Worm (Caenorhabditis elegans) whole organism, L1 larva: ENCODE data around the gene T28A11.2.

Source experiments
- C04F5.9 ChIP-seq: sonication (generic microtip); optimal IDR thresholded peaks from 2 replicates; lab custom pipeline; 2016; ENCODE audit warnings: missing genetic modification characterization, missing compliant biosample characterization
- C16A3.4 ChIP-seq: fragments of 150-350 bp; optimal IDR thresholded peaks from 2 replicates; lab custom pipeline; 2014; ENCODE audit warnings: missing biosample characterization, missing genetic modification characterization
- C34B4.2 ChIP-seq: sonication (generic microtip); optimal IDR thresholded peaks from 2 replicates; lab custom pipeline; 2017; ENCODE audit warnings: mild to moderate bottlenecking, missing genetic modification characterization, missing compliant biosample characterization
- F16B12.6 ChIP-seq: fragments of 150-350 bp; optimal IDR thresholded peaks from 2 replicates; lab custom pipeline; 2014; ENCODE audit warnings: missing biosample characterization, missing genetic modification characterization
- ama-1 ChIP-seq: fragments of 150-350 bp; optimal IDR thresholded peaks from 2 replicates; lab custom pipeline; 2014
- ceh-8 ChIP-seq: fragments of 200-800 bp; sonication (Bioruptor generic); optimal IDR thresholded peaks from 2 replicates; lab custom pipeline; 2018; ENCODE audit warnings: mild to moderate bottlenecking, missing genetic modification characterization, moderate library complexity, missing compliant biosample characterization
- ceh-82 ChIP-seq, 3 experiments: fragments of 150-350 bp in 1 of 3; sonication (generic microtip) in 2 of 3; optimal IDR thresholded peaks; 2 replicates each; lab custom pipeline; 2014 to 2017; ENCODE audit warnings: missing biosample characterization in 3 of 3, missing genetic modification characterization in 3 of 3
- ceh-90 ChIP-seq: sonication (generic microtip); optimal IDR thresholded peaks from 2 replicates; lab custom pipeline; 2016; ENCODE audit warnings: missing genetic modification characterization, missing compliant biosample characterization
- dpl-1 ChIP-seq, 3 experiments: fragments of 150-350 bp in 2 of 3; sonication (generic microtip) in 1 of 3; optimal IDR thresholded peaks; 2 replicates each; lab custom pipeline; 2014 to 2017; ENCODE audit warnings: missing biosample characterization in 3 of 3, missing genetic modification characterization in 3 of 3, missing genetic modification reagents in 3 of 3
- dsc-1 ChIP-seq: sonication (generic microtip); optimal IDR thresholded peaks from 2 replicates; lab custom pipeline; 2016; ENCODE audit warnings: mild to moderate bottlenecking, missing genetic modification characterization, missing compliant biosample characterization
- efl-1 ChIP-seq, 4 experiments: fragments of 150-350 bp; optimal IDR thresholded peaks in 3 of 4; peaks in 1 of 4; 1 replicate in 1 of 4; 2 replicates in 3 of 4; lab custom pipeline; 2014; ENCODE audit warnings: missing biosample characterization in 2 of 4, missing genetic modification characterization in 2 of 4, missing genetic modification reagents in 2 of 4
- egl-27 ChIP-seq, 2 experiments: fragments of 150-350 bp in 1 of 2; sonication (generic microtip); optimal IDR thresholded peaks; 3 replicates each; lab custom pipeline; 2017 to 2018; ENCODE audit warnings: missing biosample characterization in 2 of 2, missing genetic modification characterization in 2 of 2, missing genetic modification reagents in 2 of 2
- elt-2 ChIP-seq: sonication (generic microtip); optimal IDR thresholded peaks from 2 replicates; lab custom pipeline; 2016; ENCODE audit warnings: missing genetic modification characterization, mild to moderate bottlenecking, inconsistent platforms, missing compliant biosample characterization, missing genetic modification reagents
- fkh-8 ChIP-seq: sonication (generic microtip); optimal IDR thresholded peaks from 2 replicates; lab custom pipeline; 2016; ENCODE audit warnings: mild to moderate bottlenecking, missing genetic modification characterization, missing compliant biosample characterization
- fos-1 ChIP-seq: fragments of 150-350 bp; optimal IDR thresholded peaks from 2 replicates; lab custom pipeline; 2014; ENCODE audit warnings: missing biosample characterization, missing genetic modification characterization
- grh-1 ChIP-seq: fragments of 200-800 bp; sonication (Bioruptor generic); IDR thresholded peaks from 2 replicates; pipeline ENCODE4 v1.3.6; 2022; ENCODE audit warnings: missing genetic modification reagents, missing genetic modification characterization, missing compliant biosample characterization
- hlh-17 ChIP-seq: fragments of 200-800 bp; sonication (Bioruptor generic); optimal IDR thresholded peaks from 2 replicates; lab custom pipeline; 2018; ENCODE audit warnings: missing genetic modification characterization, mild to moderate bottlenecking, missing compliant biosample characterization, moderate library complexity, borderline replicate concordance
- hlh-4 ChIP-seq: sonication (generic microtip); optimal IDR thresholded peaks from 2 replicates; lab custom pipeline; 2016; ENCODE audit warnings: mild to moderate bottlenecking, missing genetic modification characterization, missing compliant biosample characterization
- lin-14 ChIP-seq: fragments of 200-800 bp; sonication (Bioruptor generic); optimal IDR thresholded peaks from 2 replicates; lab custom pipeline; 2018; ENCODE audit warnings: mild to moderate bottlenecking, missing genetic modification characterization, moderate library complexity, missing compliant biosample characterization
- lin-35 ChIP-seq, 2 experiments: fragments of 150-350 bp; optimal IDR thresholded peaks; 2 replicates each; lab custom pipeline; 2014; ENCODE audit warnings: missing biosample characterization in 2 of 2, missing genetic modification characterization in 2 of 2, missing genetic modification reagents in 2 of 2
- lin-39 ChIP-seq: fragments of 150-350 bp; optimal IDR thresholded peaks from 2 replicates; lab custom pipeline; 2014; ENCODE audit warnings: missing biosample characterization, missing genetic modification reagents, missing genetic modification characterization
- mdl-1 ChIP-seq, 2 experiments: fragments of 150-350 bp; optimal IDR thresholded peaks; 2 replicates each; lab custom pipeline; 2014 to 2017; ENCODE audit warnings: missing biosample characterization in 2 of 2, missing genetic modification characterization in 2 of 2, inconsistent platforms in 1 of 2
- mef-2 ChIP-seq: fragments of 150-350 bp; optimal IDR thresholded peaks from 2 replicates; lab custom pipeline; 2014; ENCODE audit warnings: missing biosample characterization, missing genetic modification characterization
- mep-1 ChIP-seq: fragments of 150-350 bp; optimal IDR thresholded peaks from 2 replicates; lab custom pipeline; 2014; ENCODE audit warnings: missing biosample characterization, missing genetic modification characterization
- nhr-11 ChIP-seq: fragments of 150-350 bp; optimal IDR thresholded peaks from 2 replicates; lab custom pipeline; 2014; ENCODE audit warnings: missing biosample characterization, missing genetic modification characterization
- nhr-12 ChIP-seq: sonication (generic microtip); optimal IDR thresholded peaks from 2 replicates; lab custom pipeline; 2017; ENCODE audit warnings: missing biosample characterization, missing genetic modification characterization
- nhr-19 ChIP-seq: fragments of 200-800 bp; sonication (Bioruptor generic); conservative IDR thresholded peaks from 2 replicates; pipeline ENCODE4 v1.3.6; 2022; ENCODE audit warnings: missing genetic modification characterization, missing compliant biosample characterization
- nhr-20 ChIP-seq: sonication (generic microtip); optimal IDR thresholded peaks from 2 replicates; lab custom pipeline; 2016; ENCODE audit warnings: mild to moderate bottlenecking, missing genetic modification characterization, missing compliant biosample characterization
- nhr-71 ChIP-seq: sonication (generic microtip); optimal IDR thresholded peaks from 2 replicates; lab custom pipeline; 2016; ENCODE audit warnings: mild to moderate bottlenecking, missing genetic modification characterization, moderate library complexity, missing compliant biosample characterization
- nhr-76 ChIP-seq: sonication (generic microtip); optimal IDR thresholded peaks from 2 replicates; lab custom pipeline; 2017; ENCODE audit warnings: missing biosample characterization, missing genetic modification characterization
- nhr-77 ChIP-seq: fragments of 150-350 bp; optimal IDR thresholded peaks from 2 replicates; lab custom pipeline; 2014; ENCODE audit warnings: missing biosample characterization, missing genetic modification characterization
- nhr-84 ChIP-seq: sonication (generic microtip); optimal IDR thresholded peaks from 2 replicates; lab custom pipeline; 2017; ENCODE audit warnings: missing biosample characterization, missing genetic modification characterization
- nhr-85 ChIP-seq: sonication (generic microtip); peaks from one replicate; lab custom pipeline; 2016; ENCODE audit warnings: missing genetic modification characterization, inconsistent platforms, missing compliant biosample characterization
- pqm-1 ChIP-seq: sonication (generic microtip); optimal IDR thresholded peaks from 3 replicates; lab custom pipeline; 2017; ENCODE audit warnings: missing biosample characterization, missing genetic modification characterization
- rnt-1 ChIP-seq: sonication (generic microtip); optimal IDR thresholded peaks from 2 replicates; lab custom pipeline; 2016; ENCODE audit warnings: mild to moderate bottlenecking, missing genetic modification characterization, moderate library complexity, missing compliant biosample characterization
- skn-1 ChIP-seq: fragments of 150-350 bp; optimal IDR thresholded peaks from 2 replicates; lab custom pipeline; 2014; ENCODE audit warnings: missing biosample characterization, missing genetic modification characterization
- sox-4 ChIP-seq: sonication (generic microtip); optimal IDR thresholded peaks from 2 replicates; lab custom pipeline; 2016; ENCODE audit warnings: missing genetic modification characterization, missing compliant biosample characterization
- sptf-1 ChIP-seq: fragments of 150-350 bp; optimal IDR thresholded peaks from 2 replicates; lab custom pipeline; 2014; ENCODE audit warnings: missing biosample characterization, missing genetic modification characterization
- swsn-7 ChIP-seq: sonication (generic microtip); optimal IDR thresholded peaks from 2 replicates; lab custom pipeline; 2016; ENCODE audit warnings: missing genetic modification characterization, missing compliant biosample characterization
- unc-130 ChIP-seq: fragments of 150-350 bp; optimal IDR thresholded peaks from 2 replicates; lab custom pipeline; 2017; ENCODE audit warnings: missing biosample characterization, missing genetic modification characterization, inconsistent platforms
- unc-30 ChIP-seq: sonication (generic microtip); optimal IDR thresholded peaks from 2 replicates; lab custom pipeline; 2017; ENCODE audit warnings: missing biosample characterization, missing genetic modification characterization
- zag-1 ChIP-seq: fragments of 150-350 bp; optimal IDR thresholded peaks from 2 replicates; lab custom pipeline; 2014; ENCODE audit warnings: missing biosample characterization, missing genetic modification characterization
- ztf-11 ChIP-seq, 2 experiments: sonication (generic microtip); optimal IDR thresholded peaks; 2 replicates each; lab custom pipeline; 2016 to 2017; ENCODE audit warnings: missing genetic modification characterization in 2 of 2, missing biosample characterization in 1 of 2, missing compliant biosample characterization in 1 of 2

The T28A11.2 gene

DNA sequence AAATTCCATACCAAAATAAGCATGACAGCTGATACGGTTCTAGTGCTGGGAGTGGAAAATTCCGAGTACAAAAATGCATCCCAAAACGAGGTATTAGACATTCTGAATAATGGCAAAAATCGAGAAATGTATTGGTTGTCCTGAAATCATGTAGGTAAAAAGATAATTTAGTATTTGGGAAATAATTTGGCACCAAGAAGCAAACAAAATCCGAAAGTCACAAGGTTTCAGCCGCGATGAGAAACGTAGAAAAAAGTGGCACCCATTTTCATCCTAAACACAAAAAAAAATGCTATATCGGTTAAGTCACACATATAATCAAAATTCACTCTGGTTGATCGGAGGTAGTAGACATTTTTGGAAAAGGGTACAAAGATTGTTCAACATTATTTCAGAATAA, 17.6 kb downstream of the T28A11.2 start, which contains the start of gene srx-122:
Gene srx-122 (minus strand): TSS at position 101 of the 400 bp plus-strand sequence.
- TF ChIP-seq nhr-19, result no peak
- TF ChIP-seq mdl-1 (tag; optimal IDR thresholded peaks at IDR 0.05; lab: Kevin White, UChicago), result no peak
- no peak for TF ChIP-seq efl-1 (optimal IDR thresholded peaks at IDR 0.05; lab: Kevin White, UChicago)
- TF ChIP-seq efl-1 (GFP tag; optimal IDR thresholded peaks at IDR 0.05 in 1 of 2; lab: Kevin White, UChicago), result no peak
- TF ChIP-seq unc-30 (tag; lab: Kevin White, UChicago), result no peak
- no peak for TF ChIP-seq sptf-1

DNA sequence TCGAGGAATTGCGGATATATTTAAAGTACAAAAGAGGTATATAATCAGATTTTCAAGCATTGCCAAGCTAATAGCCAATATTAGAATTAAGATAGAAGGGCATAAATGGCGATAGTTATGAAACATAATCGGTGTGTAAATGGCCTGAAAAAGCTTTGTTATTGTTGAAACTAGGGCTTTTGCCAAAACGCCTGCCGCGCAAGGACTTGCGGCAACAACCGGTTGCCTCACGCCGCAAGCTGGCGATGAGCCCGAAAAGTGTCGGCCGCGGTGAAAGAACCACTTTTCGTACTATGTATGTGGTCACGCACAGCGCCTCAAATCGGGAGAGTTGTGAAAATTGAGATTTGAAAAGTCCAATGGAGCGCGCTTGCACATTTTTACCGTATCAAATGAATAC, 19.3 kb downstream of the T28A11.2 start:
- no peak for TF ChIP-seq ztf-11 (tag; optimal IDR thresholded peaks at IDR 0.05; lab: Kevin White, UChicago)
- TF ChIP-seq hlh-17 (GFP tag; lab: Kevin White, UChicago), result no peak
- no peak for TF ChIP-seq efl-1 (optimal IDR thresholded peaks at IDR 0.05; lab: Kevin White, UChicago)
- no peak for TF ChIP-seq efl-1 (GFP tag; optimal IDR thresholded peaks at IDR 0.05 in 1 of 2; lab: Kevin White, UChicago)
- no peak for TF ChIP-seq C34B4.2
- TF ChIP-seq ceh-82 (tag; optimal IDR thresholded peaks at IDR 0.05; lab: Kevin White, UChicago), result no peak
- TF ChIP-seq hlh-4 (tag; lab: Kevin White, UChicago), result no peak
- no peak for TF ChIP-seq egl-27 (tag; optimal IDR thresholded peaks at IDR 0.05; lab: Kevin White, UChicago)

ce11 chrV:3301898-3302297, 21.7 kb downstream of the T28A11.2 start, which contains the start of gene srbc-1:
Gene srbc-1 (minus strand): TSS chrV:3301998.
- no peak for TF ChIP-seq rnt-1
- TF ChIP-seq lin-39 (tag; lab: Kevin White, UChicago), result no peak
- no peak for TF ChIP-seq lin-35 (GFP tag; optimal IDR thresholded peaks at IDR 0.05; lab: Kevin White, UChicago)

DNA sequence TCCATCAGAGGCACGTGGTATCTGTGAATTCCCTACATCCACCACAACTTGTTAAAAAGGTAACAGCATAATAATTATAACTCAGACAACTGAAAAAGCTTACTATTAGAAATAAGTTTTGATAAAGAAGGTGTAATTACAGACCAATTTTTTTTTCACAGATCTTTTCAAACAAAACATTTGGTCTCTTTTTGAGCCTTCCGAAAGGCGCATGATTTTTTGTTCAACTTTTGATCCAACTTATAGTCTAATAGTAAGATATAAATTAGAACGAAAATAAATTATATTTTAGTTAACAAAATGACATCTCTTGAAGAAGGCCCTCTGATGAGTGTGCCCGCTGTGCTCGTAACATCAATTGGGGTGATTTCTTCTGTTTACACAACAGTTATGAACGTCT, 28.0 kb downstream of the T28A11.2 start, which contains the start of gene srbc-3:
Gene srbc-3 (plus strand): TSS at position 301 of the 400 bp plus-strand sequence.
- TF ChIP-seq nhr-85 (tag; lab: Kevin White, UChicago) (peak; percentile 2), F16B12.6 (no peak)

ce11 chrV:3312067-3312666, 32.0 kb downstream of the T28A11.2 start, which contains the start of gene arrd-18:
Gene arrd-18 (minus strand): TSS chrV:3312117.
- TF ChIP-seq nhr-76 (tag; lab: Kevin White, UChicago), result no peak
- no peak for TF ChIP-seq skn-1 (tag; lab: Kevin White, UChicago)
- TF ChIP-seq fos-1 (tag; lab: Kevin White, UChicago), result no peak
- TF ChIP-seq C34B4.2, result no peak
- TF ChIP-seq mef-2, result no peak
- TF ChIP-seq C16A3.4, result peak; percentile 0
- no peak for TF ChIP-seq swsn-7 (tag; lab: Kevin White, UChicago)
- peak; percentile 51 for TF ChIP-seq rnt-1
- TF ChIP-seq C04F5.9 (tag; lab: Kevin White, UChicago), result no peak
- TF ChIP-seq ceh-8, result no peak
- no peak for TF ChIP-seq nhr-11 (tag; lab: Kevin White, UChicago)
- no peak for TF ChIP-seq zag-1 (tag; lab: Kevin White, UChicago)
- TF ChIP-seq elt-2, result no peak
- TF ChIP-seq ama-1 (lab: Kevin White, UChicago), result no peak
- no peak for TF ChIP-seq ceh-90 (tag; lab: Kevin White, UChicago)
- peak; percentile 32; the same call in 1 of the 2 replicates for TF ChIP-seq grh-1
- TF ChIP-seq pqm-1 (tag; lab: Kevin White, UChicago), result no peak
- TF ChIP-seq lin-14 (GFP tag; lab: Kevin White, UChicago), result peak; percentile 92
- no peak for TF ChIP-seq lin-35 (GFP tag; optimal IDR thresholded peaks at IDR 0.05; lab: Kevin White, UChicago)
- TF ChIP-seq unc-130 (tag; lab: Kevin White, UChicago), result no peak
- no peak for TF ChIP-seq dsc-1 (tag; lab: Kevin White, UChicago)
- TF ChIP-seq nhr-84 (tag; lab: Kevin White, UChicago), result no peak
- TF ChIP-seq nhr-20, result peak; percentile 32
- peak; percentile 50 for TF ChIP-seq nhr-19
- no peak for TF ChIP-seq nhr-12
- TF ChIP-seq sox-4 (tag; lab: Kevin White, UChicago), result no peak
- peak; percentile 20 for TF ChIP-seq fkh-8 (tag; lab: Kevin White, UChicago)
- no peak for TF ChIP-seq nhr-77 (tag; lab: Kevin White, UChicago)
- peak in 1 of 3 experiments; percentile 13 for TF ChIP-seq dpl-1 (GFP tag; optimal IDR thresholded peaks at IDR 0.05; lab: Kevin White, UChicago)
- no peak for TF ChIP-seq mep-1 (tag; lab: Kevin White, UChicago)
- TF ChIP-seq nhr-71 (tag; lab: Kevin White, UChicago), result peak; percentile 62
- peak in 1 of 2 experiments; percentile 19 for TF ChIP-seq efl-1 (optimal IDR thresholded peaks at IDR 0.05; lab: Kevin White, UChicago)
- TF ChIP-seq efl-1 (GFP tag; optimal IDR thresholded peaks at IDR 0.05 in 1 of 2; lab: Kevin White, UChicago), result peak in 1 of 2 experiments; percentile 67
